Worm (Caenorhabditis elegans) whole organism, L1 larva: Measurements from ENCODE around the gene T03F6.4.

Source experiments
- jun-1 ChIP-seq: fragments of 150-350 bp; optimal IDR thresholded peaks from 2 replicates; lab custom pipeline; 2014; ENCODE audit warnings: missing biosample characterization, missing genetic modification reagents, missing genetic modification characterization
- nhr-28 ChIP-seq: fragments of 150-350 bp; optimal IDR thresholded peaks from 2 replicates; lab custom pipeline; 2014; ENCODE audit warnings: missing biosample characterization, missing genetic modification characterization
- nhr-85 ChIP-seq: sonication (generic microtip); peaks from one replicate; lab custom pipeline; 2016; ENCODE audit warnings: missing genetic modification characterization, inconsistent platforms, missing compliant biosample characterization
- nhr-90 ChIP-seq: sonication (generic microtip); optimal IDR thresholded peaks from 2 replicates; lab custom pipeline; 2016; ENCODE audit warnings: mild to moderate bottlenecking, missing genetic modification characterization, missing compliant biosample characterization; ENCODE audit not compliant: poor library complexity
- rnt-1 ChIP-seq: sonication (generic microtip); optimal IDR thresholded peaks from 2 replicates; lab custom pipeline; 2016; ENCODE audit warnings: mild to moderate bottlenecking, missing genetic modification characterization, moderate library complexity, missing compliant biosample characterization
- sptf-1 ChIP-seq: fragments of 150-350 bp; optimal IDR thresholded peaks from 2 replicates; lab custom pipeline; 2014; ENCODE audit warnings: missing biosample characterization, missing genetic modification characterization
- tbx-2 ChIP-seq: sonication (generic microtip); optimal IDR thresholded peaks from 2 replicates; lab custom pipeline; 2016; ENCODE audit warnings: missing genetic modification characterization, missing compliant biosample characterization
- ztf-4 ChIP-seq: fragments of 150-350 bp; optimal IDR thresholded peaks from 2 replicates; lab custom pipeline; 2014; ENCODE audit warnings: missing biosample characterization, missing genetic modification characterization

- TF ChIP-seq nhr-28 (tag; lab: Kevin White, UChicago), result no peak
- TF ChIP-seq nhr-85 (tag; lab: Kevin White, UChicago), result no peak
- no peak for TF ChIP-seq sptf-1 (tag; lab: Kevin White, UChicago)
- no peak for TF ChIP-seq nhr-90 (tag; lab: Kevin White, UChicago)
- TF ChIP-seq jun-1 (tag; lab: Kevin White, UChicago), result no peak
- no peak for TF ChIP-seq ztf-4 (tag; lab: Kevin White, UChicago)
- no peak for TF ChIP-seq tbx-2
- TF ChIP-seq rnt-1 (tag; lab: Kevin White, UChicago), result no peak
Measured at ce11 chrIII:13383159-13383558, 2.8 kb upstream of the T03F6.4 start.
